Fruit fly (Drosophila melanogaster) whole organism, embryonic: ENCODE data around the gene CG4733.

Source experiments
- Bteb2 ChIP-seq: fragments of 200-800 bp; sonication (Bioruptor generic); optimal IDR thresholded peaks from 2 replicates; lab custom pipeline; 2016; ENCODE audit warnings: missing biosample characterization, missing genetic modification characterization
- CG10543 ChIP-seq: fragments of 200-800 bp; sonication (Bioruptor generic); optimal IDR thresholded peaks from 3 replicates; lab custom pipeline; 2017; ENCODE audit warnings: missing biosample characterization, mild to moderate bottlenecking, missing genetic modification characterization, moderate library complexity
- CG11247 ChIP-seq: fragments of 200-800 bp; sonication (Bioruptor generic); IDR thresholded peaks from 2 replicates; pipeline ENCODE4 v1.3.6; 2022; ENCODE audit warnings: missing biosample characterization, missing genetic modification characterization
- CG12071 ChIP-seq: fragments of 200-800 bp; sonication (Bioruptor generic); optimal IDR thresholded peaks from 3 replicates; lab custom pipeline; 2018; ENCODE audit warnings: missing biosample characterization, mild to moderate bottlenecking, missing genetic modification characterization
- CG12155 ChIP-seq: fragments of 200-800 bp; sonication (Bioruptor generic); optimal IDR thresholded peaks from 3 replicates; lab custom pipeline; 2016; ENCODE audit warnings: missing biosample characterization, missing genetic modification characterization
- CG12769 ChIP-seq: fragments of 200-800 bp; sonication (Bioruptor generic); optimal IDR thresholded peaks from 2 replicates; lab custom pipeline; 2019; ENCODE audit warnings: missing biosample characterization, mild to moderate bottlenecking, missing genetic modification characterization, moderate library complexity
- CG13775 ChIP-seq: fragments of 200-800 bp; sonication (Bioruptor generic); optimal IDR thresholded peaks from 3 replicates; lab custom pipeline; 2017; ENCODE audit warnings: missing biosample characterization, mild to moderate bottlenecking, missing genetic modification characterization
- CG14860 ChIP-seq: fragments of 200-800 bp; sonication (Bioruptor generic); IDR thresholded peaks from 3 replicates; pipeline ENCODE4 v1.3.6; 2022; ENCODE audit warnings: missing biosample characterization, missing genetic modification characterization; ENCODE audit not compliant: partially characterized antibody
- CG15514 ChIP-seq: fragments of 200-800 bp; sonication (Bioruptor generic); optimal IDR thresholded peaks from 3 replicates; lab custom pipeline; 2017; ENCODE audit warnings: missing biosample characterization, missing genetic modification characterization, mild to moderate bottlenecking, moderate library complexity, missing genetic modification reagents
- CG17186 ChIP-seq: fragments of 200-800 bp; sonication (Bioruptor generic); optimal IDR thresholded peaks from 3 replicates; lab custom pipeline; 2017; ENCODE audit warnings: missing biosample characterization, missing genetic modification reagents, missing genetic modification characterization
- CG30431 ChIP-seq: fragments of 200-800 bp; sonication (Bioruptor generic); optimal IDR thresholded peaks from 2 replicates; lab custom pipeline; 2017; ENCODE audit warnings: missing biosample characterization, missing genetic modification characterization
- CG32767 ChIP-seq: fragments of 200-800 bp; sonication (Bioruptor generic); IDR thresholded peaks from 2 replicates; pipeline ENCODE4 v1.3.6; 2022; ENCODE audit warnings: missing biosample characterization, missing genetic modification characterization
- CG3995 ChIP-seq: fragments of 200-800 bp; sonication (Bioruptor generic); optimal IDR thresholded peaks from 3 replicates; lab custom pipeline; 2016; ENCODE audit warnings: missing biosample characterization, missing genetic modification characterization
- CG4282 ChIP-seq: fragments of 200-800 bp; sonication (Bioruptor generic); optimal IDR thresholded peaks from 2 replicates; lab custom pipeline; 2016; ENCODE audit warnings: missing biosample characterization, missing genetic modification characterization
- CG4820 ChIP-seq: fragments of 200-800 bp; sonication (Bioruptor generic); optimal IDR thresholded peaks from 3 replicates; lab custom pipeline; 2016; ENCODE audit warnings: missing biosample characterization, missing genetic modification characterization
- CG7372 ChIP-seq: fragments of 200-800 bp; sonication (Bioruptor generic); IDR thresholded peaks from 2 replicates; pipeline ENCODE4 v1.3.6; 2022; ENCODE audit warnings: missing biosample characterization, missing genetic modification characterization
- CG7556 ChIP-seq: fragments of 200-800 bp; sonication (Bioruptor generic); optimal IDR thresholded peaks from 2 replicates; lab custom pipeline; 2017; ENCODE audit warnings: missing biosample characterization, mild to moderate bottlenecking, missing genetic modification characterization
- CG8359 ChIP-seq: fragments of 200-800 bp; sonication (Bioruptor generic); optimal IDR thresholded peaks from 2 replicates; lab custom pipeline; 2017; ENCODE audit warnings: missing biosample characterization, mild to moderate bottlenecking, missing genetic modification characterization, borderline replicate concordance
- CG8388 ChIP-seq: fragments of 200-800 bp; sonication (Bioruptor generic); optimal IDR thresholded peaks from 2 replicates; lab custom pipeline; 2019; ENCODE audit warnings: missing biosample characterization, mild to moderate bottlenecking, missing genetic modification characterization, moderate library complexity
- D19A ChIP-seq: fragments of 200-800 bp; optimal IDR thresholded peaks from 3 replicates; lab custom pipeline; 2019; ENCODE audit warnings: missing biosample characterization, mild to moderate bottlenecking, missing genetic modification characterization, moderate library complexity
- Dip3 ChIP-seq: fragments of 200-800 bp; sonication (Bioruptor generic); optimal IDR thresholded peaks from 3 replicates; lab custom pipeline; 2016; ENCODE audit warnings: missing biosample characterization, missing genetic modification characterization
- Drgx ChIP-seq: fragments of 200-800 bp; sonication (Bioruptor generic); IDR thresholded peaks from 2 replicates; pipeline ENCODE4 v1.3.6; 2022; ENCODE audit warnings: missing biosample characterization, missing genetic modification characterization
- Ets65A ChIP-seq: fragments of 200-800 bp; sonication (Bioruptor generic); peaks from one replicate; lab custom pipeline; 2016; ENCODE audit warnings: missing biosample characterization, missing genetic modification characterization
- Ets97D ChIP-seq: fragments of 200-800 bp; sonication (Bioruptor generic); optimal IDR thresholded peaks from 3 replicates; lab custom pipeline; 2016; ENCODE audit warnings: missing biosample characterization, missing genetic modification characterization
- H15 ChIP-seq: fragments of 200-800 bp; sonication (Bioruptor generic); IDR thresholded peaks from 3 replicates; pipeline ENCODE4 v1.3.6; 2022; ENCODE audit warnings: missing biosample characterization, missing genetic modification characterization
- HHEX ChIP-seq: fragments of 200-800 bp; sonication (Bioruptor generic); optimal IDR thresholded peaks from 3 replicates; lab custom pipeline; 2017; ENCODE audit warnings: missing biosample characterization, mild to moderate bottlenecking, missing genetic modification characterization, missing genetic modification reagents
- HLH3B ChIP-seq: fragments of 200-800 bp; sonication (Bioruptor generic); IDR thresholded peaks from 2 replicates; pipeline ENCODE4 v1.3.6; 2022; ENCODE audit warnings: missing biosample characterization, missing genetic modification characterization
- HmgD ChIP-seq: fragments of 200-800 bp; sonication (Bioruptor generic); optimal IDR thresholded peaks from 3 replicates; lab custom pipeline; 2016; ENCODE audit warnings: missing biosample characterization, missing genetic modification characterization
- Hr3 ChIP-seq: fragments of 200-800 bp; sonication (Bioruptor generic); optimal IDR thresholded peaks from 3 replicates; lab custom pipeline; 2016; ENCODE audit warnings: missing biosample characterization, missing genetic modification characterization
- MESR4 ChIP-seq: fragments of 200-800 bp; sonication (Bioruptor generic); optimal IDR thresholded peaks from 2 replicates; lab custom pipeline; 2018; ENCODE audit warnings: missing biosample characterization, mild to moderate bottlenecking, missing genetic modification characterization, moderate library complexity
- Med ChIP-seq: fragments of 200-800 bp; sonication (Bioruptor generic); peaks from one replicate; lab custom pipeline; 2016; ENCODE audit warnings: missing biosample characterization, missing genetic modification characterization, mild to moderate bottlenecking, inconsistent platforms, moderate library complexity
- Mes4 ChIP-seq: fragments of 200-800 bp; sonication (Bioruptor generic); optimal IDR thresholded peaks from 2 replicates; lab custom pipeline; 2016; ENCODE audit warnings: missing biosample characterization, missing genetic modification characterization
- NFAT ChIP-seq: fragments of 200-800 bp; sonication (Bioruptor generic); IDR thresholded peaks from 2 replicates; pipeline ENCODE4 v1.3.6; 2022; ENCODE audit warnings: missing biosample characterization, missing genetic modification characterization
- Pdp1 ChIP-seq, 2 experiments: fragments of 200-800 bp; sonication (Bioruptor generic); optimal IDR thresholded peaks; 3 replicates each; lab custom pipeline; 2016; ENCODE audit warnings: missing biosample characterization in 2 of 2, missing genetic modification characterization in 2 of 2, mild to moderate bottlenecking in 1 of 2, moderate library complexity in 1 of 2
- Sox102F ChIP-seq: fragments of 200-800 bp; sonication (Bioruptor generic); optimal IDR thresholded peaks from 2 replicates; lab custom pipeline; 2018; ENCODE audit warnings: missing biosample characterization, mild to moderate bottlenecking, missing genetic modification characterization, moderate library complexity
- chm ChIP-seq: fragments of 200-800 bp; sonication (Bioruptor generic); IDR thresholded peaks from 2 replicates; pipeline ENCODE4 v1.3.6; 2022; ENCODE audit warnings: missing biosample characterization, missing genetic modification characterization
- croc ChIP-seq: fragments of 200-800 bp; sonication (Bioruptor generic); conservative IDR thresholded peaks from 3 replicates; pipeline ENCODE4 v1.3.6; 2022; ENCODE audit warnings: missing biosample characterization, missing genetic modification characterization
- emc ChIP-seq: fragments of 200-800 bp; sonication (Bioruptor generic); optimal IDR thresholded peaks from 2 replicates; lab custom pipeline; 2016; ENCODE audit warnings: missing biosample characterization, missing genetic modification characterization
- ems ChIP-seq: fragments of 200-800 bp; sonication (Bioruptor generic); optimal IDR thresholded peaks from 3 replicates; lab custom pipeline; 2016; ENCODE audit warnings: missing biosample characterization, missing genetic modification characterization
- insv ChIP-seq, 2 experiments: fragments of 200-800 bp; sonication (Bioruptor generic); optimal IDR thresholded peaks; 3 replicates each; lab custom pipeline; 2016 to 2018; ENCODE audit warnings: missing biosample characterization in 2 of 2, missing genetic modification characterization in 2 of 2
- jumu ChIP-seq: fragments of 200-800 bp; sonication (Bioruptor generic); optimal IDR thresholded peaks from 3 replicates; lab custom pipeline; 2016; ENCODE audit warnings: missing biosample characterization, missing genetic modification characterization
- kay ChIP-seq: fragments of 200-800 bp; sonication (Bioruptor generic); optimal IDR thresholded peaks from 2 replicates; lab custom pipeline; 2016; ENCODE audit warnings: missing biosample characterization, missing genetic modification characterization
- klu ChIP-seq: fragments of 200-800 bp; sonication (Bioruptor generic); IDR thresholded peaks from 2 replicates; pipeline ENCODE4 v1.3.6; 2022; ENCODE audit warnings: missing biosample characterization, missing genetic modification characterization
- mam ChIP-seq: fragments of 200-800 bp; sonication (Bioruptor generic); optimal IDR thresholded peaks from 3 replicates; lab custom pipeline; 2016; ENCODE audit warnings: missing biosample characterization, missing genetic modification characterization
- onecut ChIP-seq: fragments of 200-800 bp; sonication (Bioruptor generic); IDR thresholded peaks from 2 replicates; pipeline ENCODE4 v1.3.6; 2022; ENCODE audit warnings: missing biosample characterization, missing genetic modification characterization
- pnt ChIP-seq: fragments of 200-800 bp; sonication (Bioruptor generic); optimal IDR thresholded peaks from 3 replicates; lab custom pipeline; 2016; ENCODE audit warnings: missing biosample characterization, missing genetic modification characterization
- ro ChIP-seq: fragments of 200-800 bp; sonication (Bioruptor generic); IDR thresholded peaks from 2 replicates; pipeline ENCODE4 v1.3.6; 2022; ENCODE audit warnings: missing biosample characterization, missing genetic modification characterization
- slou ChIP-seq: fragments of 200-800 bp; sonication (Bioruptor generic); optimal IDR thresholded peaks from 3 replicates; lab custom pipeline; 2016; ENCODE audit warnings: missing biosample characterization, missing genetic modification characterization
- sna ChIP-seq: fragments of 200-800 bp; sonication (Bioruptor generic); IDR thresholded peaks from 2 replicates; pipeline ENCODE4 v1.3.6; 2022; ENCODE audit warnings: missing biosample characterization, missing genetic modification characterization; ENCODE audit not compliant: partially characterized antibody
- zen ChIP-seq: fragments of 200-800 bp; sonication (Bioruptor generic); optimal IDR thresholded peaks from 3 replicates; lab custom pipeline; 2018; ENCODE audit warnings: missing biosample characterization, mild to moderate bottlenecking, missing genetic modification characterization, moderate library complexity

The CG4733 gene

dm6 chr3R:19902926-19903739 lies 12.6 kb downstream of the CG4733 start, which contains the start of gene ClpX (continued):
- no peak for TF ChIP-seq jumu (GFP tag; lab: Kevin White, UChicago)
- TF ChIP-seq ems (GFP tag; lab: Kevin White, UChicago), result no peak
- TF ChIP-seq emc (GFP tag; lab: Kevin White, UChicago), result no peak
- no peak for TF ChIP-seq Bteb2 (GFP tag; lab: Kevin White, UChicago)
- no peak for TF ChIP-seq CG11247
- TF ChIP-seq CG4282 (GFP tag; lab: Kevin White, UChicago), result peak; percentile 42
- TF ChIP-seq HHEX, result no peak
- no peak for TF ChIP-seq NFAT (GFP tag; lab: Robert Waterston, UW)
- peak in 1 of 2 experiments; percentile 59 for TF ChIP-seq Pdp1 (GFP tag; optimal IDR thresholded peaks at IDR 0.05; lab: Kevin White, UChicago)
- peak; percentile 87 for TF ChIP-seq MESR4 (GFP tag; lab: Kevin White, UChicago)
- no peak for TF ChIP-seq kay (GFP tag; lab: Kevin White, UChicago)
- no peak for TF ChIP-seq CG8388 (GFP tag; lab: Kevin White, UChicago)
- no peak for TF ChIP-seq CG30431
- no peak for TF ChIP-seq insv (GFP tag; optimal IDR thresholded peaks at IDR 0.05; lab: Kevin White, UChicago)
- peak; percentile 80 for TF ChIP-seq sna
- no peak for TF ChIP-seq CG8359
- TF ChIP-seq CG12155 (GFP tag; lab: Kevin White, UChicago), result peak; percentile 100
- TF ChIP-seq pnt (GFP tag; lab: Kevin White, UChicago), result no peak
- peak; percentile 59; the same call in 2 of the 3 replicates for TF ChIP-seq CG14860 (GFP tag; lab: Robert Waterston, UW)
- peak; percentile 63 for TF ChIP-seq CG15514 (GFP tag; lab: Kevin White, UChicago)
- no peak for TF ChIP-seq croc (GFP tag; lab: Robert Waterston, UW)
- no peak for TF ChIP-seq CG12071 (GFP tag; lab: Kevin White, UChicago)
- TF ChIP-seq HmgD (GFP tag; lab: Kevin White, UChicago), result no peak
- no peak; the same call in 1 of the 2 replicates for TF ChIP-seq chm (GFP tag; lab: Robert Waterston, UW)
- TF ChIP-seq CG12769 (tag; lab: Kevin White, UChicago), result no peak
- TF ChIP-seq Med (GFP tag; lab: Kevin White, UChicago), result peak; percentile 81
- no peak for TF ChIP-seq onecut (GFP tag; lab: Robert Waterston, UW)
- TF ChIP-seq Mes4 (GFP tag; lab: Kevin White, UChicago), result no peak
- TF ChIP-seq HLH3B (GFP tag; lab: Robert Waterston, UW), result no peak
- peak; percentile 81 for TF ChIP-seq CG17186
- TF ChIP-seq CG13775, result no peak
- TF ChIP-seq Ets97D (GFP tag; lab: Kevin White, UChicago), result no peak
- no peak for TF ChIP-seq Ets65A (GFP tag; lab: Kevin White, UChicago)
- TF ChIP-seq D19A (tag; lab: Kevin White, UChicago), result no peak
- no peak for TF ChIP-seq CG7556 (GFP tag; lab: Kevin White, UChicago)
- no peak for TF ChIP-seq ro
- no peak for TF ChIP-seq Dip3 (GFP tag; lab: Kevin White, UChicago)
- no peak for TF ChIP-seq mam (GFP tag; lab: Kevin White, UChicago)
- no peak for TF ChIP-seq CG4820 (GFP tag; lab: Kevin White, UChicago)
- TF ChIP-seq klu (GFP tag; lab: Robert Waterston, UW), result no peak
- TF ChIP-seq Hr3 (GFP tag; lab: Kevin White, UChicago), result no peak
- no peak for TF ChIP-seq CG32767 (GFP tag; lab: Robert Waterston, UW)
- no peak for TF ChIP-seq slou (GFP tag; lab: Kevin White, UChicago)
- TF ChIP-seq H15 (GFP tag; lab: Robert Waterston, UW), result no peak
- TF ChIP-seq CG10543 (GFP tag; lab: Kevin White, UChicago), result peak; percentile 28
- no peak for TF ChIP-seq CG7372 (GFP tag; lab: Robert Waterston, UW)
- no peak for TF ChIP-seq Drgx (GFP tag; lab: Robert Waterston, UW)
- no peak for TF ChIP-seq Sox102F (GFP tag; lab: Kevin White, UChicago)
- no peak for TF ChIP-seq zen
- no peak for TF ChIP-seq CG3995
